Fruit fly (Drosophila melanogaster) whole organism, embryonic: ENCODE results near the gene CG7512.

Experiments used
- CG10366 ChIP-seq: fragments of 200-800 bp; sonication (Bioruptor generic); IDR thresholded peaks from 2 replicates; pipeline ENCODE4 v1.3.6; 2022; ENCODE audit warnings: missing biosample characterization, missing genetic modification characterization
- CG11723 ChIP-seq: fragments of 200-800 bp; sonication (Bioruptor generic); optimal IDR thresholded peaks from 2 replicates; lab custom pipeline; 2017; ENCODE audit warnings: missing biosample characterization, mild to moderate bottlenecking, missing genetic modification characterization
- CG12155 ChIP-seq: fragments of 200-800 bp; sonication (Bioruptor generic); optimal IDR thresholded peaks from 3 replicates; lab custom pipeline; 2016; ENCODE audit warnings: missing biosample characterization, missing genetic modification characterization
- CG12769 ChIP-seq: fragments of 200-800 bp; sonication (Bioruptor generic); optimal IDR thresholded peaks from 2 replicates; lab custom pipeline; 2019; ENCODE audit warnings: missing biosample characterization, mild to moderate bottlenecking, missing genetic modification characterization, moderate library complexity
- CG2120 ChIP-seq: fragments of 200-800 bp; sonication (Bioruptor generic); optimal IDR thresholded peaks from 3 replicates; lab custom pipeline; 2016; ENCODE audit warnings: missing biosample characterization, missing genetic modification characterization
- CG2199 ChIP-seq: fragments of 200-800 bp; sonication (Bioruptor generic); IDR thresholded peaks from 3 replicates; pipeline ENCODE4 v1.3.6; 2022; ENCODE audit warnings: missing biosample characterization, missing genetic modification characterization
- CG3281 ChIP-seq: fragments of 200-800 bp; sonication (Bioruptor generic); optimal IDR thresholded peaks from 3 replicates; lab custom pipeline; 2017; ENCODE audit warnings: missing biosample characterization, mild to moderate bottlenecking, missing genetic modification characterization
- CG3838 ChIP-seq: fragments of 200-800 bp; sonication (Bioruptor generic); optimal IDR thresholded peaks from 3 replicates; lab custom pipeline; 2016; ENCODE audit warnings: missing biosample characterization, missing genetic modification characterization
- CG42726 ChIP-seq: fragments of 200-800 bp; sonication (Bioruptor generic); IDR thresholded peaks from 2 replicates; pipeline ENCODE4 v1.3.6; 2022; ENCODE audit warnings: missing biosample characterization, missing genetic modification characterization; ENCODE audit not compliant: partially characterized antibody
- CG5245 ChIP-seq: fragments of 200-800 bp; sonication (Bioruptor generic); optimal IDR thresholded peaks from 3 replicates; lab custom pipeline; 2016; ENCODE audit warnings: missing biosample characterization, missing genetic modification characterization
- CG8944 ChIP-seq: fragments of 200-800 bp; sonication (Bioruptor generic); optimal IDR thresholded peaks from 3 replicates; lab custom pipeline; 2016; ENCODE audit warnings: missing biosample characterization, missing genetic modification characterization
- CG9437 ChIP-seq: fragments of 200-800 bp; sonication (Bioruptor generic); optimal IDR thresholded peaks from 2 replicates; lab custom pipeline; 2018; ENCODE audit warnings: missing biosample characterization, mild to moderate bottlenecking, missing genetic modification characterization
- CG9876 ChIP-seq: fragments of 200-800 bp; sonication (Bioruptor generic); optimal IDR thresholded peaks from 2 replicates; lab custom pipeline; 2016; ENCODE audit warnings: missing biosample characterization, missing genetic modification characterization
- CrebB ChIP-seq: fragments of 200-800 bp; sonication (Bioruptor generic); optimal IDR thresholded peaks from 3 replicates; lab custom pipeline; 2018; ENCODE audit warnings: missing biosample characterization, mild to moderate bottlenecking, missing genetic modification characterization
- Dad ChIP-seq: fragments of 200-800 bp; sonication (Bioruptor generic); optimal IDR thresholded peaks from 3 replicates; lab custom pipeline; 2016; ENCODE audit warnings: missing biosample characterization, missing genetic modification characterization
- ERR ChIP-seq: fragments of 200-800 bp; sonication (Bioruptor generic); optimal IDR thresholded peaks from 2 replicates; lab custom pipeline; 2016; ENCODE audit warnings: missing biosample characterization, missing genetic modification characterization
- Gug ChIP-seq: fragments of 200-800 bp; sonication (Bioruptor generic); IDR thresholded peaks from 4 replicates; pipeline ENCODE4 v1.3.6; 2022; ENCODE audit warnings: missing biosample characterization, missing genetic modification characterization
- HLH3B ChIP-seq: fragments of 200-800 bp; sonication (Bioruptor generic); IDR thresholded peaks from 2 replicates; pipeline ENCODE4 v1.3.6; 2022; ENCODE audit warnings: missing biosample characterization, missing genetic modification characterization
- Hmr ChIP-seq: fragments of 200-800 bp; sonication (Bioruptor generic); optimal IDR thresholded peaks from 3 replicates; lab custom pipeline; 2017; ENCODE audit warnings: mild to moderate bottlenecking, missing biosample characterization, missing genetic modification reagents, missing genetic modification characterization
- Hr51 ChIP-seq, 2 experiments: fragments of 200-800 bp; sonication (Bioruptor generic); optimal IDR thresholded peaks; 2 replicates in 1 of 2; 3 replicates in 1 of 2; lab custom pipeline; 2016 to 2018; ENCODE audit warnings: missing biosample characterization in 2 of 2, missing genetic modification characterization in 2 of 2, mild to moderate bottlenecking in 1 of 2, moderate library complexity in 1 of 2
- Med ChIP-seq: fragments of 200-800 bp; sonication (Bioruptor generic); peaks from one replicate; lab custom pipeline; 2016; ENCODE audit warnings: missing biosample characterization, missing genetic modification characterization, mild to moderate bottlenecking, inconsistent platforms, moderate library complexity
- Mrtf ChIP-seq: fragments of 200-800 bp; sonication (Bioruptor generic); IDR thresholded peaks from 3 replicates; pipeline ENCODE4 v1.3.6; 2022; ENCODE audit warnings: missing biosample characterization, missing genetic modification characterization
- Opbp ChIP-seq: fragments of 200-800 bp; sonication (Bioruptor generic); IDR thresholded peaks from 3 replicates; pipeline ENCODE4 v1.3.6; 2022; ENCODE audit warnings: missing biosample characterization, missing genetic modification characterization; ENCODE audit not compliant: partially characterized antibody
- Pdp1 ChIP-seq, 2 experiments: fragments of 200-800 bp; sonication (Bioruptor generic); optimal IDR thresholded peaks; 3 replicates each; lab custom pipeline; 2016; ENCODE audit warnings: missing biosample characterization in 2 of 2, missing genetic modification characterization in 2 of 2, mild to moderate bottlenecking in 1 of 2, moderate library complexity in 1 of 2
- Spps ChIP-seq: fragments of 200-800 bp; sonication (Bioruptor generic); optimal IDR thresholded peaks from 2 replicates; lab custom pipeline; 2018; ENCODE audit warnings: missing biosample characterization, mild to moderate bottlenecking, missing genetic modification characterization
- Sry-δ ChIP-seq: fragments of 200-800 bp; sonication (Bioruptor generic); optimal IDR thresholded peaks from 2 replicates; lab custom pipeline; 2016; ENCODE audit warnings: missing biosample characterization, missing genetic modification characterization
- Vsx1 ChIP-seq: fragments of 200-800 bp; sonication (Bioruptor generic); optimal IDR thresholded peaks from 2 replicates; lab custom pipeline; 2017; ENCODE audit warnings: missing biosample characterization, mild to moderate bottlenecking, missing genetic modification characterization, missing genetic modification reagents
- ab ChIP-seq: fragments of 200-800 bp; sonication (Bioruptor generic); optimal IDR thresholded peaks from 2 replicates; lab custom pipeline; 2016; ENCODE audit warnings: missing biosample characterization, missing genetic modification characterization
- bowl ChIP-seq: fragments of 200-800 bp; sonication (Bioruptor generic); IDR thresholded peaks from 2 replicates; pipeline ENCODE4 v1.3.6; 2022; ENCODE audit warnings: missing biosample characterization, missing genetic modification characterization
- dm ChIP-seq: fragments of 200-800 bp; sonication (Bioruptor generic); optimal IDR thresholded peaks from 3 replicates; lab custom pipeline; 2016; ENCODE audit warnings: missing biosample characterization, missing genetic modification characterization
- eve ChIP-seq, 2 experiments: fragments of >200 bp; optimal IDR thresholded peaks; 2 replicates each; lab custom pipeline; 2017; ENCODE audit warnings: missing biosample characterization in 2 of 2, missing genetic modification characterization in 2 of 2
- fd96Cb ChIP-seq: fragments of 200-800 bp; sonication (Bioruptor generic); optimal IDR thresholded peaks from 2 replicates; lab custom pipeline; 2018; ENCODE audit warnings: missing biosample characterization, mild to moderate bottlenecking, missing genetic modification characterization, moderate library complexity
- gem ChIP-seq: fragments of 200-800 bp; sonication (Bioruptor generic); optimal IDR thresholded peaks from 2 replicates; lab custom pipeline; 2019; ENCODE audit warnings: missing biosample characterization, mild to moderate bottlenecking, missing genetic modification characterization, moderate library complexity
- hb ChIP-seq: fragments of 200-800 bp; sonication (Bioruptor generic); IDR thresholded peaks from 3 replicates; pipeline ENCODE4 v1.3.6; 2022; ENCODE audit warnings: missing biosample characterization, missing genetic modification characterization; ENCODE audit not compliant: partially characterized antibody
- jigr1 ChIP-seq: fragments of 200-800 bp; sonication (Bioruptor generic); IDR thresholded peaks from 3 replicates; pipeline ENCODE4 v1.3.6; 2022; ENCODE audit warnings: missing biosample characterization, missing genetic modification characterization
- klu ChIP-seq: fragments of 200-800 bp; sonication (Bioruptor generic); IDR thresholded peaks from 2 replicates; pipeline ENCODE4 v1.3.6; 2022; ENCODE audit warnings: missing biosample characterization, missing genetic modification characterization
- mam ChIP-seq: fragments of 200-800 bp; sonication (Bioruptor generic); optimal IDR thresholded peaks from 3 replicates; lab custom pipeline; 2016; ENCODE audit warnings: missing biosample characterization, missing genetic modification characterization
- nom ChIP-seq: fragments of 200-800 bp; sonication (Bioruptor generic); optimal IDR thresholded peaks from 2 replicates; lab custom pipeline; 2017; ENCODE audit warnings: missing biosample characterization, missing genetic modification characterization, mild to moderate bottlenecking, moderate library complexity, missing genetic modification reagents
- pan ChIP-seq, 4 experiments: fragments of >200 bp in 3 of 4; fragments of 200-800 bp in 1 of 4; sonication (Bioruptor generic) in 1 of 4; optimal IDR thresholded peaks in 3 of 4; IDR thresholded peaks in 1 of 4; 2 replicates each; pipeline versions ENCODE4 v1.3.6 to Lab custom; 2017 to 2022; ENCODE audit warnings: missing biosample characterization in 2 of 4, missing genetic modification characterization in 2 of 4, mixed read lengths in 1 of 4
- peb ChIP-seq: fragments of 200-800 bp; sonication (Bioruptor generic); IDR thresholded peaks from 2 replicates; pipeline ENCODE4 v1.3.6; 2022; ENCODE audit warnings: missing biosample characterization, missing genetic modification characterization
- pnt ChIP-seq: fragments of 200-800 bp; sonication (Bioruptor generic); optimal IDR thresholded peaks from 3 replicates; lab custom pipeline; 2016; ENCODE audit warnings: missing biosample characterization, missing genetic modification characterization
- pum ChIP-seq: fragments of 200-800 bp; sonication (Bioruptor generic); optimal IDR thresholded peaks from 2 replicates; lab custom pipeline; 2016; ENCODE audit warnings: missing biosample characterization, missing genetic modification characterization
- ranshi ChIP-seq: fragments of 200-800 bp; sonication (Bioruptor generic); IDR thresholded peaks from 2 replicates; pipeline ENCODE4 v1.3.6; 2022; ENCODE audit warnings: missing biosample characterization, missing genetic modification characterization
- repo ChIP-seq: fragments of 200-800 bp; sonication (Bioruptor generic); optimal IDR thresholded peaks from 2 replicates; lab custom pipeline; 2016; ENCODE audit warnings: missing biosample characterization, missing genetic modification characterization
- sc ChIP-seq, 3 experiments: fragments of >200 bp in 2 of 3; fragments of 200-800 bp in 1 of 3; sonication (Bioruptor generic) in 1 of 3; optimal IDR thresholded peaks; 2 replicates in 2 of 3; 3 replicates in 1 of 3; lab custom pipeline; 2017; ENCODE audit warnings: mild to moderate bottlenecking in 1 of 3, missing biosample characterization in 1 of 3, missing genetic modification characterization in 1 of 3, missing genetic modification reagents in 1 of 3
- seq ChIP-seq: fragments of 200-800 bp; sonication (Bioruptor generic); IDR thresholded peaks from 2 replicates; pipeline ENCODE4 v1.3.6; 2022; ENCODE audit warnings: missing biosample characterization, missing genetic modification characterization
- tll ChIP-seq, 2 experiments: fragments of 200-800 bp in 1 of 2; fragments of >200 bp in 1 of 2; sonication (Bioruptor generic) in 1 of 2; optimal IDR thresholded peaks; 2 replicates each; lab custom pipeline; 2017 to 2019; ENCODE audit warnings: missing biosample characterization in 2 of 2, missing genetic modification characterization in 2 of 2, mild to moderate bottlenecking in 1 of 2, moderate library complexity in 1 of 2
- vfl ChIP-seq: fragments of 200-800 bp; sonication (Bioruptor generic); optimal IDR thresholded peaks from 2 replicates; lab custom pipeline; 2016; ENCODE audit warnings: missing biosample characterization, missing genetic modification characterization

Gene CG7512

dm6 chr3L:11533704-11534319 is 20.3 kb downstream of the CG7512 start (continued):
- TF ChIP-seq peb (GFP tag; lab: Robert Waterston, UW) (no peak), nom (no peak), CG9437 (peak; percentile 30), HLH3B (GFP tag; lab: Robert Waterston, UW) (peak; percentile 40; the same call in 1 of the 2 replicates), pum (GFP tag; lab: Kevin White, UChicago) (peak; percentile 38), CG2120 (GFP tag; lab: Kevin White, UChicago) (peak; percentile 75), CG3281 (GFP tag; lab: Kevin White, UChicago) (peak; percentile 61), seq (GFP tag; lab: Robert Waterston, UW) (no peak), Opbp (GFP tag; lab: Robert Waterston, UW) (no peak), Vsx1 (peak; percentile 32), Spps (tag; lab: Kevin White, UChicago) (no peak), ab (GFP tag; lab: Kevin White, UChicago) (peak; percentile 36), CG12769 (tag; lab: Kevin White, UChicago) (peak; percentile 33), CG12155 (GFP tag; lab: Kevin White, UChicago) (no peak), eve (GFP tag; optimal IDR thresholded peaks at IDR 0.05; lab: Kevin White, UChicago) (peak in 1 of 2 experiments; percentile 80), jigr1 (GFP tag; lab: Robert Waterston, UW) (no peak), klu (peak; percentile 49; the same call in 1 of the 2 replicates), Sry-δ (GFP tag; lab: Kevin White, UChicago) (no peak), CG5245 (GFP tag; lab: Kevin White, UChicago) (no peak), tll (GFP tag; optimal IDR thresholded peaks at IDR 0.05; lab: Kevin White, UChicago) (no peak), Hmr (GFP tag; lab: Kevin White, UChicago) (peak; percentile 58), hb (GFP tag; lab: Robert Waterston, UW) (no peak), vfl (GFP tag; lab: Kevin White, UChicago) (peak; percentile 2), dm (GFP tag; lab: Kevin White, UChicago) (peak; percentile 5), repo (no peak), CG10366 (0 out of 2 replicates have a peak, but pooled peaks have one; percentile 15), Med (GFP tag; lab: Kevin White, UChicago) (peak; percentile 84), CG9876 (GFP tag; lab: Kevin White, UChicago) (no peak), ranshi (GFP tag; lab: Robert Waterston, UW) (no peak), CG8944 (GFP tag; lab: Kevin White, UChicago) (no peak), Dad (GFP tag; lab: Kevin White, UChicago) (peak; percentile 49), fd96Cb (tag; lab: Kevin White, UChicago) (peak; percentile 24), mam (GFP tag; lab: Kevin White, UChicago) (peak; percentile 45), CG42726 (GFP tag; lab: Robert Waterston, UW) (no peak), ERR (no peak), pan (optimal IDR thresholded peaks at IDR 0.05; lab: Kevin White, UChicago) (no peak), pan (GFP tag; optimal IDR thresholded peaks at IDR 0.05 in 1 of 2, IDR thresholded peaks at IDR 0.05 in 1 of 2) (peak in 1 of 2 experiments; percentile 6), pnt (GFP tag; lab: Kevin White, UChicago) (peak; percentile 36), Hr51 (GFP tag; optimal IDR thresholded peaks at IDR 0.05; lab: Kevin White, UChicago) (peak in 1 of 2 experiments; percentile 64), sc (optimal IDR thresholded peaks at IDR 0.05; lab: Kevin White, UChicago) (no peak), sc (GFP tag; optimal IDR thresholded peaks at IDR 0.05; lab: Kevin White, UChicago) (no peak), bowl (GFP tag; lab: Robert Waterston, UW) (0 out of 2 replicates have a peak, but pooled peaks have one; percentile 31), gem (tag; lab: Kevin White, UChicago) (peak; percentile 69), CG2199 (no peak), Pdp1 (GFP tag; optimal IDR thresholded peaks at IDR 0.05; lab: Kevin White, UChicago) (peak; percentile 29 to 48), CG3838 (no peak), CrebB (tag; lab: Kevin White, UChicago) (no peak), CG11723 (GFP tag; lab: Kevin White, UChicago) (no peak), Mrtf (GFP tag; lab: Robert Waterston, UW) (peak; percentile 45; the same call in 1 of the 3 replicates), Gug (no peak)
